Fruit fly (Drosophila melanogaster): ENCODE measurements around the gene CG4572.

The CG4572 gene

DNA sequence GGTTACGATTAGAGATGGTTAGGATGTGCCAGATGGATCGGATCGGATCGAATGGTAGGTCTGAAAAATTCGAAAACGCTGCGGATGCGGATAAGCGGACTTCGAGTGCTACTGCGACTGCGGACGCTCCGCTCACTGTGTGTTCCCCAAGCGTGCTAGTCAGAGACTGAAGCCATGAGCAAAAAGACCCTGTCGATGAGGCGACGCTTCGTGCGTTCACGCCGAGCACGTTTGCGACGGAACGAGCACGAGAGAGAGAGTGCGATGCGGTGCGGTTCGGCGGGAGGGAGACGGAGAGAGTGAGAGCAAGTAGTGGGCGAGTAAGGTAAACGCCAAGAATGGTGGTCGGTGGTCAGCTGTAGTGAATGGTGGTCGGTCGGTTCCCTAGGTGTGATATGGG, 27.5 kb downstream of the CG4572 start, which contains the start of gene bnl (continued):
- TF ChIP-seq H2.0 (GFP tag; IDR thresholded peaks at IDR 0.05) = 0 out of 2 replicates have a peak, but pooled peaks have one; percentile 30
- TF ChIP-seq MBD-R2 (GFP tag; IDR thresholded peaks at IDR 0.05) = peak; percentile 22; the same call in 1 of the 2 replicates
- peak; percentile 8 to 47 for TF ChIP-seq Pdp1 (GFP tag; optimal IDR thresholded peaks at IDR 0.05)
- peak; percentile 74 for TF ChIP-seq Dad (GFP tag; optimal IDR thresholded peaks at IDR 0.05)
- no peak for TF ChIP-seq mam (GFP tag; optimal IDR thresholded peaks at IDR 0.05)
- TF ChIP-seq Blimp-1 (GFP tag; optimal IDR thresholded peaks at IDR 0.05) = peak; percentile 24
- TF ChIP-seq CG32772 (GFP tag; IDR thresholded peaks at IDR 0.05) = no peak
- peak; percentile 6 for TF ChIP-seq Hand (GFP tag; optimal IDR thresholded peaks at IDR 0.05)
- peak; percentile 38 for TF ChIP-seq BtbVII (GFP tag; optimal IDR thresholded peaks at IDR 0.05)
- no peak for TF ChIP-seq zfh2 (GFP tag; optimal IDR thresholded peaks at IDR 0.05)
- peak; percentile 6 for TF ChIP-seq Mes4 (GFP tag; optimal IDR thresholded peaks at IDR 0.05)
- TF ChIP-seq sc (optimal IDR thresholded peaks at IDR 0.05) = no peak
- no peak for TF ChIP-seq sc (GFP tag; optimal IDR thresholded peaks at IDR 0.05)
- TF ChIP-seq wdn (GFP tag; IDR thresholded peaks at IDR 0.05) = peak; percentile 19; the same call in 1 of the 2 replicates
- TF ChIP-seq CG7556 (GFP tag; optimal IDR thresholded peaks at IDR 0.05) = no peak
- TF ChIP-seq tup (GFP tag; optimal IDR thresholded peaks at IDR 0.05) = no peak
- TF ChIP-seq CG11093 (GFP tag; IDR thresholded peaks at IDR 0.05) = no peak; the same call in 2 of the 3 replicates
- no peak for TF ChIP-seq CG3065 (GFP tag; optimal IDR thresholded peaks at IDR 0.05)
- no peak for TF ChIP-seq psq (GFP tag; optimal IDR thresholded peaks at IDR 0.05)
- peak; percentile 57; the same call in 1 of the 2 replicates for TF ChIP-seq klu (GFP tag; IDR thresholded peaks at IDR 0.05)
- no peak for TF ChIP-seq trh (GFP tag; optimal IDR thresholded peaks at IDR 0.05)
- TF ChIP-seq CrebB (tag; optimal IDR thresholded peaks at IDR 0.05) = peak; percentile 69
- peak; percentile 69 for TF ChIP-seq her (GFP tag; optimal IDR thresholded peaks at IDR 0.05)
- TF ChIP-seq tll (GFP tag; optimal IDR thresholded peaks at IDR 0.05) = peak in 1 of 2 experiments; percentile 24
- TF ChIP-seq sim (GFP tag; IDR thresholded peaks at IDR 0.05) = peak; percentile 13; the same call in 1 of the 2 replicates
- no peak for TF ChIP-seq CG16815 (GFP tag; optimal IDR thresholded peaks at IDR 0.05)
- TF ChIP-seq CG12236 (GFP tag; optimal IDR thresholded peaks at IDR 0.05) = no peak
- no peak for TF ChIP-seq tio (GFP tag; optimal IDR thresholded peaks at IDR 0.05)
- no peak for TF ChIP-seq CG11696 (GFP tag; IDR thresholded peaks at IDR 0.05)
- TF ChIP-seq abd-A (tag; optimal IDR thresholded peaks at IDR 0.05) = peak; percentile 57
- TF ChIP-seq zf30C (GFP tag; optimal IDR thresholded peaks at IDR 0.05) = no peak
- peak; percentile 40 for TF ChIP-seq MESR4 (GFP tag; optimal IDR thresholded peaks at IDR 0.05)
- peak; percentile 3 for TF ChIP-seq CG14710 (tag; optimal IDR thresholded peaks at IDR 0.05)
- TF ChIP-seq CG12219 (GFP tag; optimal IDR thresholded peaks at IDR 0.05) = peak; percentile 52
- TF ChIP-seq HLH4C (GFP tag; IDR thresholded peaks at IDR 0.05; ENCODE audit: partially characterized antibody) = peak; percentile 58; the same call in 1 of the 3 replicates
- TF ChIP-seq CG12744 (GFP tag; optimal IDR thresholded peaks at IDR 0.05) = peak; percentile 61
- TF ChIP-seq PHDP (tag; optimal IDR thresholded peaks at IDR 0.05) = peak; percentile 22
- peak; percentile 77 for TF ChIP-seq ash1 (GFP tag; optimal IDR thresholded peaks at IDR 0.05)
- no peak for TF ChIP-seq slbo (GFP tag; IDR thresholded peaks at IDR 0.05)
- no peak for TF ChIP-seq CG7271 (tag; optimal IDR thresholded peaks at IDR 0.05)
- no peak for TF ChIP-seq Lpt (GFP tag; optimal IDR thresholded peaks at IDR 0.05)
- peak; percentile 1 to 3 for TF ChIP-seq chif (GFP tag; optimal IDR thresholded peaks at IDR 0.05)
- no peak for TF ChIP-seq Fer2 (tag; optimal IDR thresholded peaks at IDR 0.05)
- no peak for TF ChIP-seq h (optimal IDR thresholded peaks at IDR 0.05)
- no peak for TF ChIP-seq CG6689 (GFP tag; IDR thresholded peaks at IDR 0.05)
- TF ChIP-seq seq (GFP tag; IDR thresholded peaks at IDR 0.05) = peak; percentile 41; the same call in 1 of the 2 replicates
- TF ChIP-seq CG4424 (GFP tag; optimal IDR thresholded peaks at IDR 0.05) = no peak
- TF ChIP-seq E2f1 (GFP tag; IDR thresholded peaks at IDR 0.05) = no peak
- TF ChIP-seq CG1233 (GFP tag; optimal IDR thresholded peaks at IDR 0.05) = peak; percentile 20
- no peak for TF ChIP-seq CG9609 (GFP tag; optimal IDR thresholded peaks at IDR 0.05)
- TF ChIP-seq CG17912 (GFP tag; optimal IDR thresholded peaks at IDR 0.05) = peak; percentile 73
- no peak for TF ChIP-seq pita (GFP tag; optimal IDR thresholded peaks at IDR 0.05)
